Fruit fly (Drosophila melanogaster): ENCODE measurements around the gene nSyb.

- TF ChIP-seq h (optimal IDR thresholded peaks at IDR 0.05): no peak
- no peak for TF ChIP-seq row (GFP tag; IDR thresholded peaks at IDR 0.05)
- no peak for TF ChIP-seq her (GFP tag; optimal IDR thresholded peaks at IDR 0.05)
- no peak for TF ChIP-seq grau (tag; optimal IDR thresholded peaks at IDR 0.05)
- no peak for TF ChIP-seq tgo (GFP tag; IDR thresholded peaks at IDR 0.05)
- no peak for TF ChIP-seq CG3065 (GFP tag; optimal IDR thresholded peaks at IDR 0.05)
- TF ChIP-seq CG7963 (GFP tag; IDR thresholded peaks at IDR 0.05; ENCODE audit: partially characterized antibody): no peak
- TF ChIP-seq tin (GFP tag; optimal IDR thresholded peaks at IDR 0.05): no peak
- no peak for TF ChIP-seq Hr78 (GFP tag; optimal IDR thresholded peaks at IDR 0.05)
- no peak for TF ChIP-seq CG4328 (GFP tag; optimal IDR thresholded peaks at IDR 0.05)
- no peak for TF ChIP-seq CG14860 (GFP tag; IDR thresholded peaks at IDR 0.05; ENCODE audit: partially characterized antibody)
Observed at dm6 chr3L:1675242-1675641, 37.7 kb upstream of the nSyb start.
